Worm (Caenorhabditis elegans) whole organism, L2 larva: ENCODE data around the gene ZK1086.3.

Experiments used
- R02D3.7 ChIP-seq: fragments of 150-350 bp; optimal IDR thresholded peaks from 2 replicates; lab custom pipeline; 2014; ENCODE audit warnings: missing biosample characterization, missing genetic modification characterization
- ZK546.5 ChIP-seq: sonication (generic microtip); optimal IDR thresholded peaks from 2 replicates; lab custom pipeline; 2017; ENCODE audit warnings: missing biosample characterization, missing genetic modification characterization
- alr-1 ChIP-seq: fragments of 150-350 bp; optimal IDR thresholded peaks from 2 replicates; lab custom pipeline; 2014; ENCODE audit warnings: missing biosample characterization, missing genetic modification characterization
- aly-2 ChIP-seq: fragments of 150-350 bp; optimal IDR thresholded peaks from 2 replicates; lab custom pipeline; 2014; ENCODE audit warnings: missing biosample characterization, missing genetic modification characterization
- ama-1 ChIP-seq: fragments of 150-350 bp; optimal IDR thresholded peaks from 2 replicates; lab custom pipeline; 2018; ENCODE audit warnings: inconsistent platforms
- ceh-16 ChIP-seq: fragments of 150-350 bp; optimal IDR thresholded peaks from 2 replicates; lab custom pipeline; 2014; ENCODE audit warnings: missing biosample characterization, missing genetic modification characterization
- crh-2 ChIP-seq: sonication (generic microtip); optimal IDR thresholded peaks from 2 replicates; lab custom pipeline; 2017; ENCODE audit warnings: missing biosample characterization, missing genetic modification characterization
- elt-1 ChIP-seq: fragments of 150-350 bp; optimal IDR thresholded peaks from 2 replicates; lab custom pipeline; 2014; ENCODE audit warnings: missing biosample characterization, missing genetic modification characterization
- elt-3 ChIP-seq: sonication (generic microtip); optimal IDR thresholded peaks from 2 replicates; lab custom pipeline; 2017; ENCODE audit warnings: missing biosample characterization, missing genetic modification characterization
- fos-1 ChIP-seq: fragments of 150-350 bp; optimal IDR thresholded peaks from 2 replicates; lab custom pipeline; 2014; ENCODE audit warnings: missing biosample characterization, missing genetic modification characterization
- gmeb-1 ChIP-seq: fragments of 150-350 bp; optimal IDR thresholded peaks from 2 replicates; lab custom pipeline; 2014; ENCODE audit warnings: missing biosample characterization, missing genetic modification characterization
- lin-39 ChIP-seq: fragments of 150-350 bp; optimal IDR thresholded peaks from 2 replicates; lab custom pipeline; 2014; ENCODE audit warnings: missing biosample characterization, missing genetic modification reagents, missing genetic modification characterization
- lsy-2 ChIP-seq, 2 experiments: fragments of 150-350 bp in 1 of 2; sonication (generic microtip) in 1 of 2; optimal IDR thresholded peaks; 2 replicates each; lab custom pipeline; 2014 to 2017; ENCODE audit warnings: missing biosample characterization in 2 of 2, missing genetic modification characterization in 2 of 2
- mab-5 ChIP-seq: fragments of 150-350 bp; optimal IDR thresholded peaks from 2 replicates; lab custom pipeline; 2014; ENCODE audit warnings: missing biosample characterization, missing genetic modification characterization
- nhr-11 ChIP-seq: fragments of 150-350 bp; optimal IDR thresholded peaks from 2 replicates; lab custom pipeline; 2014; ENCODE audit warnings: missing biosample characterization, missing genetic modification characterization
- nhr-129 ChIP-seq: fragments of 150-350 bp; optimal IDR thresholded peaks from 2 replicates; lab custom pipeline; 2014; ENCODE audit warnings: missing biosample characterization, missing genetic modification characterization
- nhr-21 ChIP-seq: fragments of 150-350 bp; optimal IDR thresholded peaks from 2 replicates; lab custom pipeline; 2014; ENCODE audit warnings: missing biosample characterization, missing genetic modification characterization
- nhr-23 ChIP-seq: fragments of 150-350 bp; optimal IDR thresholded peaks from 2 replicates; lab custom pipeline; 2014; ENCODE audit warnings: missing biosample characterization, missing genetic modification reagents, missing genetic modification characterization
- peb-1 ChIP-seq: fragments of 150-350 bp; optimal IDR thresholded peaks from 2 replicates; lab custom pipeline; 2014; ENCODE audit warnings: missing biosample characterization, missing genetic modification characterization
- sem-4 ChIP-seq: fragments of 150-350 bp; optimal IDR thresholded peaks from 2 replicates; lab custom pipeline; 2014; ENCODE audit warnings: missing biosample characterization, missing genetic modification reagents, missing genetic modification characterization
- skn-1 ChIP-seq: sonication (generic microtip); optimal IDR thresholded peaks from 2 replicates; lab custom pipeline; 2017; ENCODE audit warnings: missing biosample characterization, missing genetic modification characterization
- sma-3 ChIP-seq: sonication (generic microtip); optimal IDR thresholded peaks from 2 replicates; lab custom pipeline; 2016; ENCODE audit warnings: missing genetic modification reagents, missing genetic modification characterization, missing compliant biosample characterization
- sma-9 ChIP-seq, 2 experiments: fragments of 150-350 bp in 1 of 2; sonication (generic microtip) in 1 of 2; optimal IDR thresholded peaks; 2 replicates each; lab custom pipeline; 2014 to 2016; ENCODE audit warnings: missing genetic modification characterization in 2 of 2, mild to moderate bottlenecking in 1 of 2, missing biosample characterization in 1 of 2, missing compliant biosample characterization in 1 of 2, missing genetic modification reagents in 1 of 2, moderate library complexity in 1 of 2
- snpc-4 ChIP-seq: fragments of 150-350 bp; optimal IDR thresholded peaks from 2 replicates; lab custom pipeline; 2014; ENCODE audit warnings: missing biosample characterization, missing genetic modification characterization
- unc-39 ChIP-seq: fragments of 150-350 bp; optimal IDR thresholded peaks from 2 replicates; lab custom pipeline; 2014; ENCODE audit warnings: missing biosample characterization, missing genetic modification characterization
- unc-55 ChIP-seq: fragments of 150-350 bp; sonication (generic microtip); optimal IDR thresholded peaks from 3 replicates; lab custom pipeline; 2014; ENCODE audit warnings: missing biosample characterization, missing genetic modification reagents, missing genetic modification characterization
- unc-62 ChIP-seq: fragments of 150-350 bp; optimal IDR thresholded peaks from 2 replicates; lab custom pipeline; 2014; ENCODE audit warnings: missing biosample characterization, missing genetic modification reagents, missing genetic modification characterization
- ztf-1 ChIP-seq: fragments of 200-800 bp; sonication (Bioruptor generic); conservative IDR thresholded peaks from 2 replicates; pipeline ENCODE4 v1.3.6; 2022; ENCODE audit warnings: missing genetic modification characterization, missing compliant biosample characterization
- ztf-4 ChIP-seq: fragments of 150-350 bp; optimal IDR thresholded peaks from 2 replicates; lab custom pipeline; 2014; ENCODE audit warnings: missing biosample characterization, missing genetic modification characterization

The ZK1086.3 gene

ce11 chrX:13770508-13770978 is 20.1 kb upstream of the ZK1086.3 start, which contains the start of gene nkb-3:
Gene nkb-3 (minus strand): TSS chrX:13770558.
- TF ChIP-seq unc-55 (GFP tag; lab: Kevin White, UChicago) (peak; percentile 34), ama-1 (lab: Kevin White, UChicago) (peak; percentile 16), nhr-21 (tag; lab: Kevin White, UChicago) (no peak)

- TF ChIP-seq ztf-4 (no peak), fos-1 (tag; lab: Kevin White, UChicago) (peak; percentile 78), nhr-11 (no peak), ZK546.5 (tag; lab: Kevin White, UChicago) (no peak), alr-1 (no peak), nhr-21 (tag; lab: Kevin White, UChicago) (no peak), aly-2 (tag; lab: Kevin White, UChicago) (no peak), crh-2 (tag; lab: Kevin White, UChicago) (peak; percentile 48), elt-3 (tag; lab: Kevin White, UChicago) (no peak), sma-9 (GFP tag; optimal IDR thresholded peaks at IDR 0.05; lab: Kevin White, UChicago) (peak; percentile 41), sma-9 (tag; optimal IDR thresholded peaks at IDR 0.05; lab: Kevin White, UChicago) (no peak), nhr-23 (tag; lab: Kevin White, UChicago) (no peak), snpc-4 (no peak), peb-1 (tag; lab: Kevin White, UChicago) (no peak), skn-1 (tag; lab: Kevin White, UChicago) (peak; percentile 51), mab-5 (tag; lab: Kevin White, UChicago) (no peak)
Measured at ce11 chrX:13772734-13773133, 17.9 kb upstream of the ZK1086.3 start.

- TF ChIP-seq nhr-23 (tag; lab: Kevin White, UChicago) (no peak), ama-1 (lab: Kevin White, UChicago) (no peak), alr-1 (no peak), R02D3.7 (no peak), fos-1 (tag; lab: Kevin White, UChicago) (peak; percentile 50), ztf-1 (GFP tag; lab: Robert Waterston, UW) (no peak), sem-4 (tag; lab: Kevin White, UChicago) (no peak), elt-1 (tag; lab: Kevin White, UChicago) (no peak), sma-9 (GFP tag; optimal IDR thresholded peaks at IDR 0.05; lab: Kevin White, UChicago) (peak; percentile 35), sma-9 (tag; optimal IDR thresholded peaks at IDR 0.05; lab: Kevin White, UChicago) (no peak), ztf-4 (no peak)
- TF ChIP-seq, all 48 proteins: peak for 2
Measured at ce11 chrX:13774144-13774543, 16.5 kb upstream of the ZK1086.3 start.

- TF ChIP-seq ama-1 (lab: Kevin White, UChicago) = peak; percentile 12
- no peak for TF ChIP-seq unc-62 (GFP tag; lab: Kevin White, UChicago)
- TF ChIP-seq, all 48 proteins: peak for 1
Measured at ce11 chrX:13775508-13775907, 15.1 kb upstream of the ZK1086.3 start.

ce11 chrX:13781445-13782073 is 9.1 kb upstream of the ZK1086.3 start:
- TF ChIP-seq sma-3 (GFP tag; lab: Kevin White, UChicago) (peak; percentile 62), sma-9 (GFP tag; optimal IDR thresholded peaks at IDR 0.05; lab: Kevin White, UChicago) (peak; percentile 43), sma-9 (tag; optimal IDR thresholded peaks at IDR 0.05; lab: Kevin White, UChicago) (no peak), lsy-2 (tag; optimal IDR thresholded peaks at IDR 0.05; lab: Kevin White, UChicago) (peak in 1 of 2 experiments; percentile 21), ZK546.5 (tag; lab: Kevin White, UChicago) (no peak), nhr-129 (tag; lab: Kevin White, UChicago) (peak; percentile 38), nhr-21 (tag; lab: Kevin White, UChicago) (peak; percentile 1), skn-1 (tag; lab: Kevin White, UChicago) (no peak)
- TF ChIP-seq, all 48 proteins: peak for 5

- TF ChIP-seq ceh-16 (no peak), gmeb-1 (tag; lab: Kevin White, UChicago) (peak; percentile 15), lin-39 (tag; lab: Kevin White, UChicago) (no peak), crh-2 (tag; lab: Kevin White, UChicago) (peak; percentile 22), fos-1 (tag; lab: Kevin White, UChicago) (peak; percentile 3), sma-3 (GFP tag; lab: Kevin White, UChicago) (peak; percentile 23), sma-9 (GFP tag; optimal IDR thresholded peaks at IDR 0.05; lab: Kevin White, UChicago) (peak; percentile 5), sma-9 (tag; optimal IDR thresholded peaks at IDR 0.05; lab: Kevin White, UChicago) (no peak), alr-1 (no peak), unc-39 (no peak)
Measured at ce11 chrX:13782074-13782462, 8.6 kb upstream of the ZK1086.3 start.
